Worm (Caenorhabditis elegans): ENCODE results near the gene ech-5.

ce11 chrIV:760267-760666, 36.6 kb upstream of the ech-5 start, which contains the start of gene gst-40:
- TF ChIP-seq unc-130 (GFP tag; optimal IDR thresholded peaks at IDR 0.05) (no peak), lin-13 (GFP tag; optimal IDR thresholded peaks at IDR 0.05) (no peak), daf-12 (tag; optimal IDR thresholded peaks at IDR 0.05) (no peak), php-3 (GFP tag; IDR thresholded peaks at IDR 0.05) (no peak), lir-3 (tag; optimal IDR thresholded peaks at IDR 0.05) (no peak), nhr-6 (tag; optimal IDR thresholded peaks at IDR 0.05) (no peak), zag-1 (tag; optimal IDR thresholded peaks at IDR 0.05) (no peak), nhr-77 (tag; optimal IDR thresholded peaks at IDR 0.05) (no peak), ztf-11 (tag; optimal IDR thresholded peaks at IDR 0.05) (no peak)

All from whole organism, L4 larva.